Worm (Caenorhabditis elegans) whole organism, midembryonic: Measurements from ENCODE around the gene F52D2.12.

Experiments
- T22C8.4 ChIP-seq: fragments of 200-800 bp; sonication (Bioruptor generic); IDR thresholded peaks from 2 replicates; pipeline ENCODE4 v1.3.6; 2022; ENCODE audit warnings: missing genetic modification characterization, missing compliant biosample characterization
- cog-1 ChIP-seq: sonication (generic microtip); optimal IDR thresholded peaks from 2 replicates; lab custom pipeline; 2016; ENCODE audit warnings: missing genetic modification characterization, missing compliant biosample characterization
- flt-1 ChIP-seq: fragments of 200-800 bp; sonication (Bioruptor generic); IDR thresholded peaks from 2 replicates; pipeline ENCODE4 v1.3.6; 2022; ENCODE audit warnings: missing genetic modification characterization, missing compliant biosample characterization
- med-1 ChIP-seq: sonication (generic microtip); optimal IDR thresholded peaks from 2 replicates; lab custom pipeline; 2017; ENCODE audit warnings: missing genetic modification characterization, mild to moderate bottlenecking, missing compliant biosample characterization, antibody characterized with exemption, missing genetic modification reagents; ENCODE audit not compliant: insufficient read depth
- ref-1 ChIP-seq: fragments of 200-800 bp; sonication (Bioruptor generic); conservative IDR thresholded peaks from 2 replicates; pipeline ENCODE4 v1.3.6; 2022; ENCODE audit warnings: missing genetic modification reagents, missing genetic modification characterization, missing compliant biosample characterization
- tab-1 ChIP-seq: fragments of 200-800 bp; sonication (Bioruptor generic); IDR thresholded peaks from 2 replicates; pipeline ENCODE4 v1.3.6; 2022; ENCODE audit warnings: missing genetic modification characterization, missing compliant biosample characterization
- ztf-23 ChIP-seq: fragments of 200-800 bp; sonication (Bioruptor generic); IDR thresholded peaks from 2 replicates; pipeline ENCODE4 v1.3.6; 2022; ENCODE audit warnings: missing genetic modification reagents, missing genetic modification characterization, missing compliant biosample characterization

- TF ChIP-seq ref-1 (no peak), ztf-23 (GFP tag; lab: Robert Waterston, UW) (no peak), med-1 (GFP tag; lab: Kevin White, UChicago) (no peak), T22C8.4 (no peak), flt-1 (GFP tag; lab: Robert Waterston, UW) (no peak), cog-1 (tag; lab: Kevin White, UChicago) (no peak), tab-1 (GFP tag; lab: Robert Waterston, UW) (no peak)
These were observed 3.8 kb downstream of the F52D2.12 start for ce11 chrX:1981654-1982053.
